Fruit fly (Drosophila melanogaster) whole organism, embryonic: Measurements from ENCODE around the gene IKKepsilon.

Experiments used
- Bgb ChIP-seq: fragments of 200-800 bp; sonication (Bioruptor generic); IDR thresholded peaks from 2 replicates; pipeline ENCODE4 v1.3.6; 2022; ENCODE audit warnings: missing biosample characterization, missing genetic modification characterization; ENCODE audit not compliant: partially characterized antibody
- Blimp-1 ChIP-seq: fragments of 200-800 bp; sonication (Bioruptor generic); optimal IDR thresholded peaks from 3 replicates; lab custom pipeline; 2018; ENCODE audit warnings: missing biosample characterization, missing genetic modification characterization, mild to moderate bottlenecking, moderate library complexity, missing genetic modification reagents
- CG1024 ChIP-seq: fragments of 200-800 bp; sonication (Bioruptor generic); IDR thresholded peaks from 2 replicates; pipeline ENCODE4 v1.3.6; 2022; ENCODE audit warnings: missing biosample characterization, missing genetic modification characterization
- CG10979 ChIP-seq: fragments of 200-800 bp; sonication (Bioruptor generic); optimal IDR thresholded peaks from 2 replicates; lab custom pipeline; 2018; ENCODE audit warnings: missing biosample characterization, mild to moderate bottlenecking, missing genetic modification characterization, moderate library complexity
- CG14667 ChIP-seq: fragments of 200-800 bp; sonication (Bioruptor generic); IDR thresholded peaks from 2 replicates; pipeline ENCODE4 v1.3.6; 2022; ENCODE audit warnings: missing biosample characterization, missing genetic modification characterization
- CG1603 ChIP-seq: fragments of 200-800 bp; sonication (Bioruptor generic); optimal IDR thresholded peaks from 2 replicates; lab custom pipeline; 2019; ENCODE audit warnings: missing biosample characterization, mild to moderate bottlenecking, missing genetic modification characterization, moderate library complexity
- CG16779 ChIP-seq: fragments of 200-800 bp; sonication (Bioruptor generic); IDR thresholded peaks from 2 replicates; pipeline ENCODE4 v1.3.6; 2022; ENCODE audit warnings: missing biosample characterization, missing genetic modification characterization
- CG17328 ChIP-seq: fragments of 200-800 bp; sonication (Bioruptor generic); IDR thresholded peaks from 2 replicates; pipeline ENCODE4 v1.3.6; 2022; ENCODE audit warnings: missing biosample characterization, missing genetic modification characterization
- CG30431 ChIP-seq: fragments of 200-800 bp; sonication (Bioruptor generic); optimal IDR thresholded peaks from 2 replicates; lab custom pipeline; 2017; ENCODE audit warnings: missing biosample characterization, missing genetic modification characterization
- CG32772 ChIP-seq: fragments of 200-800 bp; sonication (Bioruptor generic); IDR thresholded peaks from 2 replicates; pipeline ENCODE4 v1.3.6; 2022; ENCODE audit warnings: missing biosample characterization, missing genetic modification characterization
- CG4328 ChIP-seq: fragments of 200-800 bp; sonication (Bioruptor generic); optimal IDR thresholded peaks from 3 replicates; lab custom pipeline; 2017; ENCODE audit warnings: missing biosample characterization, missing genetic modification reagents, missing genetic modification characterization
- CG4424 ChIP-seq: fragments of 200-800 bp; sonication (Bioruptor generic); optimal IDR thresholded peaks from 3 replicates; lab custom pipeline; 2016; ENCODE audit warnings: missing biosample characterization, missing genetic modification characterization
- CG4820 ChIP-seq: fragments of 200-800 bp; sonication (Bioruptor generic); optimal IDR thresholded peaks from 3 replicates; lab custom pipeline; 2016; ENCODE audit warnings: missing biosample characterization, missing genetic modification characterization
- CG8388 ChIP-seq: fragments of 200-800 bp; sonication (Bioruptor generic); optimal IDR thresholded peaks from 2 replicates; lab custom pipeline; 2019; ENCODE audit warnings: missing biosample characterization, mild to moderate bottlenecking, missing genetic modification characterization, moderate library complexity
- CG8765 ChIP-seq: fragments of 200-800 bp; sonication (Bioruptor generic); IDR thresholded peaks from 2 replicates; pipeline ENCODE4 v1.3.6; 2022; ENCODE audit warnings: missing biosample characterization, missing genetic modification characterization
- CG9609 ChIP-seq: fragments of 200-800 bp; sonication (Bioruptor generic); optimal IDR thresholded peaks from 3 replicates; lab custom pipeline; 2016; ENCODE audit warnings: missing biosample characterization, missing genetic modification characterization
- CG9727 ChIP-seq: fragments of 200-800 bp; sonication (Bioruptor generic); optimal IDR thresholded peaks from 3 replicates; lab custom pipeline; 2017; ENCODE audit warnings: missing biosample characterization, mild to moderate bottlenecking, missing genetic modification characterization
- Dek ChIP-seq: fragments of 200-800 bp; sonication (Bioruptor generic); optimal IDR thresholded peaks from 3 replicates; lab custom pipeline; 2019; ENCODE audit warnings: missing biosample characterization, mild to moderate bottlenecking, missing genetic modification characterization, moderate library complexity
- Doc3 ChIP-seq: fragments of 200-800 bp; sonication (Bioruptor generic); IDR thresholded peaks from 3 replicates; pipeline ENCODE4 v1.3.6; 2022; ENCODE audit warnings: missing biosample characterization, missing genetic modification characterization; ENCODE audit not compliant: partially characterized antibody
- Drgx ChIP-seq: fragments of 200-800 bp; sonication (Bioruptor generic); IDR thresholded peaks from 2 replicates; pipeline ENCODE4 v1.3.6; 2022; ENCODE audit warnings: missing biosample characterization, missing genetic modification characterization
- Ets65A ChIP-seq: fragments of 200-800 bp; sonication (Bioruptor generic); peaks from one replicate; lab custom pipeline; 2016; ENCODE audit warnings: missing biosample characterization, missing genetic modification characterization
- Xbp1 ChIP-seq: fragments of 200-800 bp; sonication (Bioruptor generic); optimal IDR thresholded peaks from 3 replicates; lab custom pipeline; 2016; ENCODE audit warnings: missing biosample characterization, mild to moderate bottlenecking, missing genetic modification characterization
- Xrp1 ChIP-seq: fragments of 200-800 bp; sonication (Bioruptor generic); IDR thresholded peaks from 2 replicates; pipeline ENCODE4 v1.3.6; 2022; ENCODE audit warnings: missing biosample characterization, missing genetic modification characterization
- az2 ChIP-seq: fragments of 200-800 bp; sonication (Bioruptor generic); optimal IDR thresholded peaks from 3 replicates; lab custom pipeline; 2016; ENCODE audit warnings: missing biosample characterization, missing genetic modification characterization
- chif ChIP-seq, 2 experiments: fragments of 200-800 bp; sonication (Bioruptor generic); optimal IDR thresholded peaks; 3 replicates each; lab custom pipeline; 2016; ENCODE audit warnings: missing biosample characterization in 2 of 2, missing genetic modification characterization in 2 of 2
- danr ChIP-seq: fragments of 200-800 bp; sonication (Bioruptor generic); IDR thresholded peaks from 2 replicates; pipeline ENCODE4 v1.3.6; 2022; ENCODE audit warnings: missing biosample characterization, missing genetic modification characterization
- dmrt11E ChIP-seq: fragments of 200-800 bp; sonication (Bioruptor generic); optimal IDR thresholded peaks from 3 replicates; lab custom pipeline; 2018; ENCODE audit warnings: missing biosample characterization, mild to moderate bottlenecking, missing genetic modification characterization, moderate library complexity
- eve ChIP-seq, 2 experiments: fragments of >200 bp; optimal IDR thresholded peaks; 2 replicates each; lab custom pipeline; 2017; ENCODE audit warnings: missing biosample characterization in 2 of 2, missing genetic modification characterization in 2 of 2
- eyg ChIP-seq: fragments of 200-800 bp; sonication (Bioruptor generic); optimal IDR thresholded peaks from 3 replicates; lab custom pipeline; 2016; ENCODE audit warnings: missing biosample characterization, missing genetic modification characterization
- fd96Cb ChIP-seq: fragments of 200-800 bp; sonication (Bioruptor generic); optimal IDR thresholded peaks from 2 replicates; lab custom pipeline; 2018; ENCODE audit warnings: missing biosample characterization, mild to moderate bottlenecking, missing genetic modification characterization, moderate library complexity
- hth ChIP-seq: fragments of >200 bp; optimal IDR thresholded peaks from 2 replicates; lab custom pipeline; 2017; ENCODE audit warnings: inconsistent platforms
- knrl ChIP-seq: fragments of 200-800 bp; sonication (Bioruptor generic); IDR thresholded peaks from 3 replicates; pipeline ENCODE4 v1.3.6; 2022; ENCODE audit warnings: missing biosample characterization, missing genetic modification characterization; ENCODE audit not compliant: partially characterized antibody
- nmo ChIP-seq: fragments of 200-800 bp; sonication (Bioruptor generic); optimal IDR thresholded peaks from 2 replicates; lab custom pipeline; 2018; ENCODE audit warnings: missing biosample characterization, mild to moderate bottlenecking, missing genetic modification characterization, moderate library complexity
- otp ChIP-seq: fragments of 200-800 bp; sonication (Bioruptor generic); IDR thresholded peaks from 3 replicates; pipeline ENCODE4, ENCODE4 v1.3.6; 2022; ENCODE audit warnings: missing biosample characterization, missing genetic modification characterization
- peb ChIP-seq: fragments of 200-800 bp; sonication (Bioruptor generic); IDR thresholded peaks from 2 replicates; pipeline ENCODE4 v1.3.6; 2022; ENCODE audit warnings: missing biosample characterization, missing genetic modification characterization
- pita ChIP-seq: fragments of 200-800 bp; sonication (Bioruptor generic); optimal IDR thresholded peaks from 2 replicates; lab custom pipeline; 2017; ENCODE audit warnings: missing biosample characterization, mild to moderate bottlenecking, missing genetic modification characterization
- pnt ChIP-seq: fragments of 200-800 bp; sonication (Bioruptor generic); optimal IDR thresholded peaks from 3 replicates; lab custom pipeline; 2016; ENCODE audit warnings: missing biosample characterization, missing genetic modification characterization
- prd ChIP-seq, 3 experiments: fragments of >200 bp in 2 of 3; fragments of 200-800 bp in 1 of 3; sonication (Bioruptor generic) in 1 of 3; optimal IDR thresholded peaks in 2 of 3; IDR thresholded peaks in 1 of 3; 2 replicates in 2 of 3; 3 replicates in 1 of 3; pipeline versions ENCODE4 v1.3.6 to Lab custom; 2017 to 2022; ENCODE audit warnings: missing biosample characterization in 1 of 3, missing genetic modification characterization in 1 of 3
- pros ChIP-seq: fragments of 200-800 bp; sonication (Bioruptor generic); optimal IDR thresholded peaks from 3 replicates; lab custom pipeline; 2019; ENCODE audit warnings: missing biosample characterization, mild to moderate bottlenecking, missing genetic modification characterization, moderate library complexity
- sens ChIP-seq: fragments of 200-800 bp; sonication (Bioruptor generic); peaks from one replicate; lab custom pipeline; 2016; ENCODE audit warnings: missing biosample characterization, missing genetic modification characterization
- sisA ChIP-seq: fragments of 200-800 bp; sonication (Bioruptor generic); IDR thresholded peaks from 2 replicates; pipeline ENCODE4 v1.3.6; 2022; ENCODE audit warnings: missing biosample characterization, missing genetic modification characterization
- unc-4 ChIP-seq: fragments of 200-800 bp; sonication (Bioruptor generic); IDR thresholded peaks from 2 replicates; pipeline ENCODE4 v1.3.6; 2022; ENCODE audit warnings: missing biosample characterization, missing genetic modification characterization; ENCODE audit not compliant: partially characterized antibody
- vvl ChIP-seq: fragments of 200-800 bp; sonication (Bioruptor generic); IDR thresholded peaks from 2 replicates; pipeline ENCODE4 v1.3.6; 2022; ENCODE audit warnings: missing biosample characterization, missing genetic modification characterization
- zen ChIP-seq: fragments of 200-800 bp; sonication (Bioruptor generic); optimal IDR thresholded peaks from 3 replicates; lab custom pipeline; 2018; ENCODE audit warnings: missing biosample characterization, mild to moderate bottlenecking, missing genetic modification characterization, moderate library complexity

The IKKepsilon gene

DNA sequence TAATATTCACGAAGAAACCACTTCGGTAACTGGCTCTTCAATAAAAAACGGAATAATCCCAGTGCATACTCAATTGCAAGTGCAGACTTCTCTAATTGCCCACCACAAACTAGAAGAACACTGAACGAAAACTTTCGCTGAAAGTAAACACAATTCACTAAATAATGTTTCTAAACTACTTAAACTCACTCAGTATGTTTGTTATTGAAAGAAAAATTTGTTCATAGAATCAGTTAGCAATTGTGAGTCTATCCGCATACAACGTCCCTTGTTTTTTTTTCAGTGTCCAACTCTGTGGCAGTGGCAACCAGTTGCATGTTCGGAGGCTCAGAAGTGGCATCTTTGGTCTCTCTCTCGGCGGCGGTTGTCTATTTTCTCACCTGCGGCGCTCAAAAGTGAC lies 45.6 kb downstream of the IKKepsilon start:
- TF ChIP-seq CG17328 (GFP tag; lab: Robert Waterston, UW) (peak; percentile 12; the same call in 1 of the 2 replicates), CG1603 (peak; percentile 54), danr (no peak), Xbp1 (GFP tag; lab: Kevin White, UChicago) (peak; percentile 15), CG8765 (GFP tag; lab: Robert Waterston, UW) (0 out of 2 replicates have a peak, but pooled peaks have one; percentile 32), eve (GFP tag; optimal IDR thresholded peaks at IDR 0.05; lab: Kevin White, UChicago) (no peak), Drgx (GFP tag; lab: Robert Waterston, UW) (peak; percentile 89), unc-4 (GFP tag; lab: Robert Waterston, UW) (no peak), knrl (GFP tag; lab: Robert Waterston, UW) (no peak), Dek (tag; lab: Kevin White, UChicago) (no peak), az2 (GFP tag; lab: Kevin White, UChicago) (peak; percentile 16), hth (no peak), CG1024 (no peak), eyg (GFP tag; lab: Kevin White, UChicago) (no peak), Xrp1 (GFP tag; lab: Robert Waterston, UW) (peak; percentile 60), zen (tag; lab: Kevin White, UChicago) (peak; percentile 42), fd96Cb (tag; lab: Kevin White, UChicago) (peak; percentile 22), CG14667 (GFP tag; lab: Robert Waterston, UW) (0 out of 2 replicates have a peak, but pooled peaks have one; percentile 11), prd (optimal IDR thresholded peaks at IDR 0.05; lab: Kevin White, UChicago) (no peak), prd (GFP tag; IDR thresholded peaks at IDR 0.05; lab: Robert Waterston, UW) (peak; percentile 59; the same call in 2 of the 3 replicates), nmo (peak; percentile 8), Ets65A (GFP tag; lab: Kevin White, UChicago) (peak; percentile 34), Blimp-1 (GFP tag; lab: Kevin White, UChicago) (peak; percentile 39), otp (GFP tag; lab: Robert Waterston, UW) (peak; percentile 48; the same call in 1 of the 3 replicates), pita (GFP tag; lab: Kevin White, UChicago) (no peak), CG32772 (GFP tag; lab: Robert Waterston, UW) (0 out of 2 replicates have a peak, but pooled peaks have one; percentile 52), CG16779 (GFP tag; lab: Robert Waterston, UW) (no peak), Bgb (GFP tag; lab: Robert Waterston, UW) (no peak), sisA (peak; percentile 33; the same call in 1 of the 2 replicates), CG4424 (GFP tag; lab: Kevin White, UChicago) (peak; percentile 11), sens (peak; percentile 39), CG9727 (peak; percentile 17), dmrt11E (tag; lab: Kevin White, UChicago) (peak; percentile 49), CG8388 (peak; percentile 32), CG10979 (peak; percentile 40), pnt (GFP tag; lab: Kevin White, UChicago) (peak; percentile 20), CG4328 (GFP tag; lab: Kevin White, UChicago) (no peak), peb (GFP tag; lab: Robert Waterston, UW) (no peak), CG4820 (GFP tag; lab: Kevin White, UChicago) (peak; percentile 23), CG30431 (GFP tag; lab: Kevin White, UChicago) (peak; percentile 13), pros (GFP tag; lab: Kevin White, UChicago) (no peak), chif (GFP tag; optimal IDR thresholded peaks at IDR 0.05; lab: Kevin White, UChicago) (peak; percentile 17 to 21), Doc3 (GFP tag; lab: Robert Waterston, UW) (no peak), CG9609 (peak; percentile 2), vvl (GFP tag; lab: Robert Waterston, UW) (0 out of 2 replicates have a peak, but pooled peaks have one; percentile 44)
